Worm (Caenorhabditis elegans) whole organism, late embryonic: ENCODE results near the gene iscu-1.

ENCODE experiments used
- K02D7.2 ChIP-seq: sonication (generic microtip); optimal IDR thresholded peaks from 2 replicates; lab custom pipeline; 2017; ENCODE audit warnings: mild to moderate bottlenecking, missing genetic modification characterization, missing compliant biosample characterization
- ahr-1 ChIP-seq: sonication (generic microtip); optimal IDR thresholded peaks from 2 replicates; lab custom pipeline; 2016; ENCODE audit warnings: missing genetic modification characterization, missing compliant biosample characterization
- ama-1 ChIP-seq: fragments of 150-350 bp; optimal IDR thresholded peaks from 2 replicates; lab custom pipeline; 2014
- dve-1 ChIP-seq: sonication (generic microtip); optimal IDR thresholded peaks from 2 replicates; lab custom pipeline; 2017; ENCODE audit warnings: antibody characterized with exemption, mild to moderate bottlenecking, missing genetic modification characterization, missing compliant biosample characterization
- fkh-10 ChIP-seq: fragments of 150-350 bp; optimal IDR thresholded peaks from 2 replicates; lab custom pipeline; 2014; ENCODE audit warnings: missing biosample characterization, missing genetic modification reagents, missing genetic modification characterization
- hlh-15 ChIP-seq: sonication (generic microtip); optimal IDR thresholded peaks from 2 replicates; lab custom pipeline; 2016; ENCODE audit warnings: missing genetic modification characterization, missing compliant biosample characterization
- madf-2 ChIP-seq: sonication (generic microtip); optimal IDR thresholded peaks from 2 replicates; lab custom pipeline; 2017; ENCODE audit warnings: missing genetic modification characterization, missing compliant biosample characterization
- odd-2 ChIP-seq: sonication (generic microtip); optimal IDR thresholded peaks from 2 replicates; lab custom pipeline; 2017; ENCODE audit warnings: antibody characterized with exemption, mild to moderate bottlenecking, missing genetic modification characterization, missing compliant biosample characterization
- pax-1 ChIP-seq: fragments of 150-350 bp; optimal IDR thresholded peaks from 2 replicates; lab custom pipeline; 2014; ENCODE audit warnings: missing biosample characterization, missing genetic modification characterization
- pha-2 ChIP-seq: sonication (generic microtip); optimal IDR thresholded peaks from 2 replicates; lab custom pipeline; 2017; ENCODE audit warnings: mild to moderate bottlenecking, missing genetic modification characterization, missing compliant biosample characterization
- pha-4 ChIP-seq: fragments of 150-350 bp; optimal IDR thresholded peaks from 2 replicates; lab custom pipeline; 2018; ENCODE audit warnings: missing biosample characterization, missing genetic modification reagents, missing genetic modification characterization

DNA sequence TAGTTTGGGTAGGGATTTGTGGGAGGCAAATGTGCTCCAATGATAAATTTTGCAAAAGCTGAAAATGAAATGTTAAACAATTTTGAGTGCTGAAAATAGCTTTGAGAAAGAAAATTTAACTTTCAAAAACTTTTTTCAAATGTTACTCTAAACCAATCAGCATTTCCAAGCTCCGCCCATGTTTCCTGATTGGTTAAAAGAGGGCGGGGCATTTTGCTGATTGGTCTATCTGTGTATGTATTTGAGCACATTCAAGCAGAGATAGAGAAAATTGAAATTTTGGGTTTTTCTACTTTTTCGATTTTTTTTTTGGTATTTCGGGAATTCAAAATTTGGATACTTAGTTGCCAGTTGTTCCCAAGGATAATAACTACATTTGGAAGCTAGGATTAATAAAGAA is 19.1 kb upstream of the iscu-1 start:
- TF ChIP-seq fkh-10 (GFP tag; lab: Kevin White, UChicago) (no peak), hlh-15 (tag; lab: Kevin White, UChicago) (no peak), dve-1 (no peak), pha-4 (tag; lab: Kevin White, UChicago) (no peak), ahr-1 (tag; lab: Kevin White, UChicago) (no peak), ama-1 (lab: Kevin White, UChicago) (no peak), madf-2 (tag; lab: Kevin White, UChicago) (no peak), odd-2 (tag; lab: Kevin White, UChicago) (no peak), pax-1 (tag; lab: Kevin White, UChicago) (no peak), pha-2 (no peak), K02D7.2 (tag; lab: Kevin White, UChicago) (no peak)
